Worm (Caenorhabditis elegans): ENCODE results near the gene T08G3.13.

T08G3.13 gene

DNA sequence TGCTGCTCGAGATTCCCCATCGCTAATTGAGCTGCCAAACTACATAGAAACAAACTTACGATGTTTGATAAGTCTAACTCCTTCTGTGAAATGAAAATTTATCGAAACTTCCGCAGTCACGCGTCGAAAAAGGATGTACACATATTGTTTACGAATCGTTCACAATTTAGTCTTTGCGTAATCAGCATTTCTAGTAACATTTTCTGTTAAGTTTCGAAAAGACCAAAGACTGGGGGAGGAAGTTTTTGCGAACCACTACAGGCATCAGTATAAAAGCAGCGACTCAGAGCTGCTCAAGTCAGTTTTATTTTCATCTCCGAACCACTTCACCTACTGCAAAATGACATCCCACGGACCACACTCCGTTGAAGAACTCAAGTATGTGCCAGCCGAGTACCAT lies 40.3 kb downstream of the T08G3.13 start, which contains the start of gene sqst-4:
Gene sqst-4, plus strand, starts transcription at position 301 of the 400 bp plus-strand sequence.
- TF ChIP-seq lin-13 (GFP tag; optimal IDR thresholded peaks at IDR 0.05): no peak
- TF ChIP-seq ceh-82 (tag; optimal IDR thresholded peaks at IDR 0.05): no peak
- TF ChIP-seq sma-3 (GFP tag; optimal IDR thresholded peaks at IDR 0.05): no peak
- no peak for TF ChIP-seq ceh-16 (tag; optimal IDR thresholded peaks at IDR 0.05)
- no peak for TF ChIP-seq R02D3.7 (tag; optimal IDR thresholded peaks at IDR 0.05)
- no peak for TF ChIP-seq Y55F3AM.14 (GFP tag; optimal IDR thresholded peaks at IDR 0.05)
- no peak for TF ChIP-seq ztf-4 (tag; optimal IDR thresholded peaks at IDR 0.05)

DNA sequence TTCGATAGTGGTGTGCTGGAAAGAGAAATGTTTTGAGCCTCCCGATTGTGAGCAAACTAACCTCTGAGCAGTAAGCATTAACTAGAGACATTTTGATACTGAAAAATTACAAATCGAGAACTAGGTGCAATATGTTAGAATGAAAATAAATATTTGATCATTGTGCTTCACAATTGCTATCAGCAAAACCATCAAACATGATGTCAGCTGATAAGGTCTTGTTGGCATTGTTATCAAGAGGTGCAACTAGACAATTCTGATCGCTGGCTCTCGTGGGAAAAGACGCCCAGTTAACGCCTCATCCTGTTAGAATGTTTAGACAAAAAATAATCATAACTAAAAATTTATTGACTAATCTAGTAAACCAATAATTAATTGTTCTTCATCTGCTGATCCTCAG lies 46.5 kb downstream of the T08G3.13 start, which contains the start of gene comt-2:
Gene comt-2, minus strand, starts transcription at position 131 of the 400 bp plus-strand sequence.
- TF ChIP-seq nhr-77 (tag; optimal IDR thresholded peaks at IDR 0.05): no peak
- TF ChIP-seq fos-1 (tag; optimal IDR thresholded peaks at IDR 0.05): peak; percentile 72
- TF ChIP-seq sma-9 (GFP tag; optimal IDR thresholded peaks at IDR 0.05): peak; percentile 60
- TF ChIP-seq sma-9 (tag; optimal IDR thresholded peaks at IDR 0.05): no peak
- TF ChIP-seq sem-4 (tag; optimal IDR thresholded peaks at IDR 0.05): no peak
- no peak for TF ChIP-seq nhr-237 (tag; optimal IDR thresholded peaks at IDR 0.05)
- TF ChIP-seq nhr-21 (tag; optimal IDR thresholded peaks at IDR 0.05): no peak
- TF ChIP-seq mab-5 (tag; optimal IDR thresholded peaks at IDR 0.05): no peak
- no peak for TF ChIP-seq dmd-4 (tag; optimal IDR thresholded peaks at IDR 0.05)
- TF ChIP-seq ceh-82 (tag; optimal IDR thresholded peaks at IDR 0.05): no peak

DNA sequence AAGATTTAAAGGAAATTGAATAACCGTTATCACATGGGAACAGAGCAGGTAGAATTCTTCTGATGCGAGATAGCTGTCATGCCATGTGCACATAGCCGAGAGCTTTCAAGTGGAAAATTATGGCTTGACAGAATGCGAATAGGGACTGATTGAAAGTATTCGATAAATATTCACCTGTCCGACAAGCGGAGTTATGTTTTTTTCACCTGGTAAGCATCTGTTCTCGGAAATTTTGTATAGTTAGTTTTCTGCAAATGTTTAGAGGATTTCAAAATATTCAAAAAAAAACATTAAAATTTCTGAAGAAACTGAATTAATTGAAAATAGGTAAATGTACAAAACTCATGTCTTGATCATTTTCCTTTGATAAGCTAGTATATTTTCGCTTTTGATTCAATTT lies 49.7 kb downstream of the T08G3.13 start, which contains the start of gene srh-136:
Gene srh-136, minus strand, starts transcription at position 93 of the 400 bp plus-strand sequence.
- no peak for TF ChIP-seq ceh-82 (tag; optimal IDR thresholded peaks at IDR 0.05)
- no peak for TF ChIP-seq blmp-1 (tag; optimal IDR thresholded peaks at IDR 0.05; ENCODE audit: insufficient read depth)
- TF ChIP-seq sma-9 (GFP tag; optimal IDR thresholded peaks at IDR 0.05): no peak
- TF ChIP-seq sma-9 (tag; optimal IDR thresholded peaks at IDR 0.05): no peak
- TF ChIP-seq lsy-2 (tag; optimal IDR thresholded peaks at IDR 0.05): no peak
- no peak for TF ChIP-seq lin-11 (tag; optimal IDR thresholded peaks at IDR 0.05)
- no peak for TF ChIP-seq skn-1 (tag; optimal IDR thresholded peaks at IDR 0.05)
- no peak for TF ChIP-seq elt-3 (tag; optimal IDR thresholded peaks at IDR 0.05)
- TF ChIP-seq elt-1 (tag; optimal IDR thresholded peaks at IDR 0.05): no peak
- TF ChIP-seq dmd-4 (tag; optimal IDR thresholded peaks at IDR 0.05): no peak
- TF ChIP-seq mab-5 (tag; optimal IDR thresholded peaks at IDR 0.05): no peak
- TF ChIP-seq sem-4 (tag; optimal IDR thresholded peaks at IDR 0.05): no peak
- no peak for TF ChIP-seq mdl-1 (tag; optimal IDR thresholded peaks at IDR 0.05)
- no peak for TF ChIP-seq crh-2 (tag; optimal IDR thresholded peaks at IDR 0.05)
- TF ChIP-seq egl-27 (tag; optimal IDR thresholded peaks at IDR 0.05): no peak
- no peak for TF ChIP-seq gmeb-1 (tag; optimal IDR thresholded peaks at IDR 0.05)
